Worm (Caenorhabditis elegans): Measurements from ENCODE around the gene F22F7.2.

Gene F22F7.2

DNA sequence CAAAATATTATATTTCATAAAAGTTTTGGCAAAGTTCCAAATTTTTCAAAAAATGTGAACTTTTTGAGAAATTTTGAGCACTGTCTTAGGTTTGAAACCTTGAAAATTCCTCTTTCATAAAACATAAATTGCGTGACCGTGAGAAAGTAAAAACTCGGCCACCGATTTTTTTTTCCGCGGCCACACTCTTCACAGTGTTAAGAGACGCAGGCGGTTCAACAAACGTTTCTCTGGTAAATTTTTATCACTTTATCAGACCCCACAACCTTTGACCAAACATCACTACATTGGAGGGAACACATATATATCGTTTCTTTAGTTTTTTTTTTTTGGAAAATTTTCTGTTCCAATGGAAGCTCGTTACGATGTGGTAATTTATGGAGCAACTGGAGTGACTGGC, at the start of gene F22F7.2:
Gene F22F7.2, plus strand, starts transcription at position 266 of the 400 bp plus-strand sequence.
- no peak for TF ChIP-seq K12H6.12 (tag; optimal IDR thresholded peaks at IDR 0.05)
- peak; percentile 3 for TF ChIP-seq attf-5 (GFP tag; optimal IDR thresholded peaks at IDR 0.05)
- TF ChIP-seq mxl-1 (tag; optimal IDR thresholded peaks at IDR 0.05), result no peak
- TF ChIP-seq nhr-80 (tag; optimal IDR thresholded peaks at IDR 0.05), result peak; percentile 2
- TF ChIP-seq hmg-1.2 (GFP tag; IDR thresholded peaks at IDR 0.05), result peak; percentile 23; the same call in 1 of the 2 replicates

DNA sequence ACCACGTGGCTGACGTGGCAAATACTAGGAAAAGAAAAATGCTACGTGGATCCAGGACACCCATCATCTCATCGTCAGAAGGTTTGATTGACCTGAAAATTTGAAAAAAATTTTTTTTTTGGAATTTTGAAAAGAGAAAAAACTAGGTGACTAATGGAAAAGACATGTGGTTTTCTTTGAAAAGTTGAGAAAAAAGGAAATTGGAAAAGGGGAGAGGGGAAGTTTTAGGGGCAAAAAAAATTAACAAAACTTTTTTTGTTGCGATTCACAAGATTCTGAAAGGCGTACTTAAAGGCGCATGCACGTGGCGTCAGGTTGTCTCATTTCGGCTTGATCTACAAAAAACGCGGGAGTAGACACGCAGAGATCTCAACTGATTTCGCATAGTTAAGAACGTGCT, 49.8 kb upstream of the F22F7.2 start, which contains the start of gene Y40B10A.9:
Gene Y40B10A.9, minus strand, starts transcription at position 101 of the 400 bp plus-strand sequence.
- TF ChIP-seq rcor-1 (GFP tag; IDR thresholded peaks at IDR 0.05), result no peak
- TF ChIP-seq Y53G8AR.9 (GFP tag; conservative IDR thresholded peaks at IDR 0.05), result no peak
- no peak for TF ChIP-seq ztf-26 (tag; optimal IDR thresholded peaks at IDR 0.05)
- no peak for TF ChIP-seq F22D6.2 (tag; optimal IDR thresholded peaks at IDR 0.05)
- TF ChIP-seq lag-1 (GFP tag; IDR thresholded peaks at IDR 0.05), result no peak
- no peak for TF ChIP-seq nhr-179 (tag; optimal IDR thresholded peaks at IDR 0.05)
- TF ChIP-seq nhr-80 (tag; optimal IDR thresholded peaks at IDR 0.05), result no peak
- no peak for TF ChIP-seq ztf-18 (tag; optimal IDR thresholded peaks at IDR 0.05)

DNA sequence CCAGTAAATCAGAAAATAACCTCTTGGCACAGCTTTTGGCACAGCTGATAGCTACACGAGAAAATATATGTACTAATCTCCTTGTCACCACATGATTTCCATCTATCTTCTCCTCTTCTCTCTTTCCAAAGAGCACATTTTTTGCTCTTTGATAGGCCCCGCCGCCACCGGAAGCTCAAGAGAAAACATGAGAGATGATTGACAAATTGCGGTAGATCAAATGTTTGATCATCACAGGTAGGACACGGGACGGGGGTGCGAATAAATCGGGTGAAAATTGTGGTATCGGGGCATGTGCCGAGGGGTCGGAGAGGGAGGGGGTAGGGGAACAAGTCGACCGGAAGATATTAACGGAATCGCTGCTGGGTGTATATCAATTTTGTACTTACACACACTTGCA, 46.5 kb upstream of the F22F7.2 start:
- TF ChIP-seq zfh-2 (GFP tag; conservative IDR thresholded peaks at IDR 0.05) (peak; percentile 44; the same call in 1 of the 2 replicates), ztf-3 (GFP tag; optimal IDR thresholded peaks at IDR 0.05) (no peak), rpc-1 (optimal IDR thresholded peaks at IDR 0.05) (no peak), rpc-1 (tag; optimal IDR thresholded peaks at IDR 0.05) (no peak), ekl-4 (GFP tag; IDR thresholded peaks at IDR 0.05) (no peak), F55B11.4 (tag; optimal IDR thresholded peaks at IDR 0.05; ENCODE audit: borderline replicate concordance, insufficient read depth) (no peak), ceh-91 (GFP tag; IDR thresholded peaks at IDR 0.05) (no peak), somi-1 (GFP tag; optimal IDR thresholded peaks at IDR 0.05) (peak; percentile 36)

DNA sequence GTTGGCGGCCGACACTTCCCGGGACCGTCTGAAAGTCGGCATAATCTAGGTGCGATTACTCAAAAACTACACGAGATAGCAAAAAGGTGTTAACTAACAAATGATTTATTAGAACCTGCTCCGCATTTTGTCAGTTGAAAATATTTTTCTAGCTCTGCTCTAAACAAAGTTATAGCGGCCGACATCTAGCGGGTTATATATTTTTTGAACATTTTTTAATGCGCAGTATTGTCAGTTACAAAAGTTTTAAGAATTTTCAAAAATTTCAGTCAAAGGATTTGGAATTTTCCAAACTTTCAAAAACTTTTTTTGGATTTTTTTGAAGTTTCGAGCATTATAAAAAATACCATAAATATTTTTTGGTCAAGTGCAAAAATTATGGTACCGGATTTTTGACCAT, 41.3 kb upstream of the F22F7.2 start:
- TF ChIP-seq F33H1.4 (GFP tag; IDR thresholded peaks at IDR 0.05) (no peak), F10E7.11 (tag; optimal IDR thresholded peaks at IDR 0.05) (no peak), nhr-90 (tag; optimal IDR thresholded peaks at IDR 0.05) (no peak), C17E4.6 (GFP tag; IDR thresholded peaks at IDR 0.05) (no peak), aptf-3 (GFP tag; IDR thresholded peaks at IDR 0.05) (no peak), rpc-1 (optimal IDR thresholded peaks at IDR 0.05) (no peak), rpc-1 (tag; optimal IDR thresholded peaks at IDR 0.05) (no peak), nhr-80 (tag; optimal IDR thresholded peaks at IDR 0.05) (no peak), bed-1 (GFP tag; IDR thresholded peaks at IDR 0.05) (no peak), F49E8.2 (tag; optimal IDR thresholded peaks at IDR 0.05; ENCODE audit: insufficient read depth) (no peak), cebp-1 (GFP tag; IDR thresholded peaks at IDR 0.05) (no peak), cebp-1 (tag; optimal IDR thresholded peaks at IDR 0.05) (no peak), athp-1 (tag; optimal IDR thresholded peaks at IDR 0.05) (no peak), xnd-1 (tag; optimal IDR thresholded peaks at IDR 0.05) (no peak), Y53F4B.3 (GFP tag; IDR thresholded peaks at IDR 0.05) (no peak), B0035.1 (tag; optimal IDR thresholded peaks at IDR 0.05) (no peak), dox-1 (GFP tag; IDR thresholded peaks at IDR 0.05) (no peak), T26A5.8 (tag; optimal IDR thresholded peaks at IDR 0.05) (no peak), snpc-1.3 (tag; optimal IDR thresholded peaks at IDR 0.05; ENCODE audit: insufficient read depth) (no peak), let-607 (tag; optimal IDR thresholded peaks at IDR 0.05) (no peak), hmg-1.2 (GFP tag; IDR thresholded peaks at IDR 0.05) (no peak)

Measured in whole organism, young adult.